Worm (Caenorhabditis elegans) whole organism, late embryonic: ENCODE data around the gene Y42A5A.3.

ENCODE experiments used
- C08G9.2 ChIP-seq: sonication (generic microtip); optimal IDR thresholded peaks from 2 replicates; lab custom pipeline; 2016; ENCODE audit warnings: mild to moderate bottlenecking, missing genetic modification characterization, moderate library complexity, missing compliant biosample characterization
- C38D4.7 ChIP-seq: fragments of 200-800 bp; sonication (Bioruptor generic); optimal IDR thresholded peaks from 2 replicates; lab custom pipeline; 2018; ENCODE audit warnings: mild to moderate bottlenecking, missing genetic modification characterization, moderate library complexity, missing compliant biosample characterization
- F13H6.1 ChIP-seq: sonication (generic microtip); optimal IDR thresholded peaks from 2 replicates; lab custom pipeline; 2016; ENCODE audit warnings: missing genetic modification characterization, missing compliant biosample characterization
- K09A11.1 ChIP-seq: sonication (generic microtip); optimal IDR thresholded peaks from 2 replicates; lab custom pipeline; 2017; ENCODE audit warnings: antibody characterized with exemption, mild to moderate bottlenecking, missing genetic modification characterization, missing compliant biosample characterization; ENCODE audit not compliant: insufficient read depth
- Y22D7AL.16 ChIP-seq: sonication (generic microtip); optimal IDR thresholded peaks from 2 replicates; lab custom pipeline; 2016; ENCODE audit warnings: missing genetic modification characterization, missing compliant biosample characterization
- ahr-1 ChIP-seq: sonication (generic microtip); optimal IDR thresholded peaks from 2 replicates; lab custom pipeline; 2016; ENCODE audit warnings: missing genetic modification characterization, missing compliant biosample characterization
- ama-1 ChIP-seq: fragments of 150-350 bp; optimal IDR thresholded peaks from 2 replicates; lab custom pipeline; 2014
- ceh-18 ChIP-seq: sonication (generic microtip); optimal IDR thresholded peaks from 2 replicates; lab custom pipeline; 2016; ENCODE audit warnings: missing genetic modification characterization, missing compliant biosample characterization
- ceh-2 ChIP-seq: sonication (generic microtip); optimal IDR thresholded peaks from 2 replicates; lab custom pipeline; 2016; ENCODE audit warnings: missing genotype, missing genetic modification characterization, missing compliant biosample characterization
- ceh-30 ChIP-seq: fragments of 150-350 bp; optimal IDR thresholded peaks from 2 replicates; lab custom pipeline; 2014; ENCODE audit warnings: missing biosample characterization, missing genetic modification characterization
- ceh-31 ChIP-seq: sonication (generic microtip); optimal IDR thresholded peaks from 2 replicates; lab custom pipeline; 2016; ENCODE audit warnings: missing genetic modification characterization, missing compliant biosample characterization
- ceh-34 ChIP-seq: sonication (generic microtip); optimal IDR thresholded peaks from 2 replicates; lab custom pipeline; 2016; ENCODE audit warnings: mild to moderate bottlenecking, missing genetic modification characterization, missing compliant biosample characterization
- ceh-45 ChIP-seq: fragments of 200-800 bp; sonication (Bioruptor generic); IDR thresholded peaks from 2 replicates; pipeline ENCODE4 v1.3.6; 2022; ENCODE audit warnings: missing genetic modification reagents, missing genetic modification characterization, missing compliant biosample characterization
- ceh-48 ChIP-seq: sonication (generic microtip); optimal IDR thresholded peaks from 2 replicates; lab custom pipeline; 2016; ENCODE audit warnings: missing genetic modification characterization, inconsistent platforms, missing compliant biosample characterization
- che-1 ChIP-seq: sonication (generic microtip); optimal IDR thresholded peaks from 2 replicates; lab custom pipeline; 2016; ENCODE audit warnings: mild to moderate bottlenecking, missing genetic modification characterization, missing compliant biosample characterization
- dmd-4 ChIP-seq: sonication (generic microtip); optimal IDR thresholded peaks from 2 replicates; lab custom pipeline; 2016; ENCODE audit warnings: borderline replicate concordance, missing genetic modification characterization, missing compliant biosample characterization
- elt-2 ChIP-seq: sonication (generic microtip); optimal IDR thresholded peaks from 2 replicates; lab custom pipeline; 2016; ENCODE audit warnings: missing genetic modification reagents, missing genetic modification characterization, missing compliant biosample characterization
- ets-4 ChIP-seq: sonication (generic microtip); optimal IDR thresholded peaks from 2 replicates; lab custom pipeline; 2016; ENCODE audit warnings: missing genetic modification characterization, missing compliant biosample characterization
- eyg-1 ChIP-seq: sonication (generic microtip); optimal IDR thresholded peaks from 2 replicates; lab custom pipeline; 2016; ENCODE audit warnings: missing genotype, missing genetic modification characterization, missing compliant biosample characterization
- fax-1 ChIP-seq: sonication (generic microtip); optimal IDR thresholded peaks from 2 replicates; lab custom pipeline; 2016; ENCODE audit warnings: missing genotype, missing genetic modification characterization, missing compliant biosample characterization
- fkh-6 ChIP-seq: sonication (generic microtip); optimal IDR thresholded peaks from 2 replicates; lab custom pipeline; 2016; ENCODE audit warnings: missing genetic modification characterization, missing compliant biosample characterization
- gmeb-2 ChIP-seq: sonication (generic microtip); optimal IDR thresholded peaks from 2 replicates; lab custom pipeline; 2016; ENCODE audit warnings: missing genetic modification characterization, inconsistent platforms, missing compliant biosample characterization
- hlh-30 ChIP-seq: sonication (generic microtip); optimal IDR thresholded peaks from 2 replicates; lab custom pipeline; 2017; ENCODE audit warnings: antibody characterized with exemption, missing genetic modification characterization, missing compliant biosample characterization; ENCODE audit not compliant: insufficient read depth
- hlh-8 ChIP-seq: sonication (generic microtip); optimal IDR thresholded peaks from 2 replicates; lab custom pipeline; 2016; ENCODE audit warnings: missing genotype, missing genetic modification characterization, missing compliant biosample characterization
- lim-6 ChIP-seq: sonication (generic microtip); optimal IDR thresholded peaks from 2 replicates; lab custom pipeline; 2016; ENCODE audit warnings: missing genetic modification characterization, missing compliant biosample characterization
- lin-11 ChIP-seq: fragments of 200-800 bp; sonication (Bioruptor generic); optimal IDR thresholded peaks from 2 replicates; lab custom pipeline; 2018; ENCODE audit warnings: mild to moderate bottlenecking, missing genetic modification characterization, missing compliant biosample characterization
- mec-3 ChIP-seq: sonication (generic microtip); optimal IDR thresholded peaks from 2 replicates; lab custom pipeline; 2016; ENCODE audit warnings: borderline replicate concordance, missing genetic modification characterization, missing compliant biosample characterization
- nfya-1 ChIP-seq: sonication (generic microtip); optimal IDR thresholded peaks from 2 replicates; lab custom pipeline; 2017; ENCODE audit warnings: missing genetic modification characterization, mild to moderate bottlenecking, missing compliant biosample characterization, antibody characterized with exemption, moderate library complexity
- nhr-11 ChIP-seq: fragments of 150-350 bp; optimal IDR thresholded peaks from 2 replicates; lab custom pipeline; 2014; ENCODE audit warnings: missing biosample characterization, missing genetic modification characterization
- odd-2 ChIP-seq: sonication (generic microtip); optimal IDR thresholded peaks from 2 replicates; lab custom pipeline; 2017; ENCODE audit warnings: antibody characterized with exemption, mild to moderate bottlenecking, missing genetic modification characterization, missing compliant biosample characterization
- pag-3 ChIP-seq: sonication (generic microtip); optimal IDR thresholded peaks from 2 replicates; lab custom pipeline; 2016; ENCODE audit warnings: missing compliant biosample characterization, missing genetic modification characterization, borderline replicate concordance
- pha-4 ChIP-seq: fragments of 150-350 bp; optimal IDR thresholded peaks from 2 replicates; lab custom pipeline; 2018; ENCODE audit warnings: missing biosample characterization, missing genetic modification reagents, missing genetic modification characterization
- pqm-1 ChIP-seq: sonication (generic microtip); optimal IDR thresholded peaks from 2 replicates; lab custom pipeline; 2016; ENCODE audit warnings: missing genetic modification characterization, missing compliant biosample characterization
- ref-2 ChIP-seq: sonication (generic microtip); optimal IDR thresholded peaks from 2 replicates; lab custom pipeline; 2016; ENCODE audit warnings: missing genetic modification characterization, missing compliant biosample characterization
- rnt-1 ChIP-seq: sonication (generic microtip); optimal IDR thresholded peaks from 2 replicates; lab custom pipeline; 2016; ENCODE audit warnings: missing genetic modification characterization, missing compliant biosample characterization
- sdc-2 ChIP-seq: sonication (generic microtip); optimal IDR thresholded peaks from 2 replicates; lab custom pipeline; 2016; ENCODE audit warnings: missing genotype, missing genetic modification characterization, missing compliant biosample characterization
- sox-2 ChIP-seq: fragments of 200-800 bp; sonication (Bioruptor generic); IDR thresholded peaks from 2 replicates; pipeline ENCODE4 v1.3.6; 2022; ENCODE audit warnings: missing genetic modification reagents, missing genetic modification characterization, missing compliant biosample characterization
- tbx-2 ChIP-seq: sonication (generic microtip); optimal IDR thresholded peaks from 2 replicates; lab custom pipeline; 2016; ENCODE audit warnings: missing genetic modification characterization, missing compliant biosample characterization
- tbx-7 ChIP-seq: sonication (generic microtip); optimal IDR thresholded peaks from 2 replicates; lab custom pipeline; 2016; ENCODE audit warnings: missing genotype, missing genetic modification characterization, missing compliant biosample characterization
- unc-42 ChIP-seq: sonication (generic microtip); optimal IDR thresholded peaks from 2 replicates; lab custom pipeline; 2016; ENCODE audit warnings: missing genotype, missing genetic modification characterization, missing compliant biosample characterization
- zip-5 ChIP-seq: sonication (generic microtip); optimal IDR thresholded peaks from 2 replicates; lab custom pipeline; 2016; ENCODE audit warnings: missing genetic modification characterization, missing compliant biosample characterization
- ztf-16 ChIP-seq: sonication (generic microtip); optimal IDR thresholded peaks from 2 replicates; lab custom pipeline; 2017; ENCODE audit warnings: missing genetic modification characterization, missing compliant biosample characterization

Y42A5A.3 gene

ce11 chrV:11133516-11133915, 37.7 kb upstream of the Y42A5A.3 start:
- TF ChIP-seq lin-11 = no peak
- TF ChIP-seq sox-2 (GFP tag; lab: Robert Waterston, UW) = no peak
- peak; percentile 15 for TF ChIP-seq hlh-8 (tag; lab: Kevin White, UChicago)
- no peak for TF ChIP-seq C08G9.2 (tag; lab: Kevin White, UChicago)

ce11 chrV:11131801-11132200, 36.0 kb upstream of the Y42A5A.3 start:
- no peak for TF ChIP-seq mec-3
- TF ChIP-seq dmd-4 (tag; lab: Kevin White, UChicago) = no peak
- TF ChIP-seq C38D4.7 = no peak
- TF ChIP-seq ceh-48 = no peak
- TF ChIP-seq che-1 = no peak

ce11 chrV:11127197-11127596, 31.4 kb upstream of the Y42A5A.3 start, which contains the start of gene jmjd-5:
Gene jmjd-5, plus strand, starts transcription at chrV:11127497.
- TF ChIP-seq ahr-1 = no peak
- TF ChIP-seq pha-4 (tag; lab: Kevin White, UChicago) = no peak

ce11 chrV:11124922-11125321, 29.1 kb upstream of the Y42A5A.3 start, which contains the start of gene C06H2.2:
Gene C06H2.2, plus strand, starts transcription at chrV:11125222.
- no peak for TF ChIP-seq ceh-31 (tag; lab: Kevin White, UChicago)
- no peak for TF ChIP-seq gmeb-2
- no peak for TF ChIP-seq odd-2 (tag; lab: Kevin White, UChicago)

- TF ChIP-seq hlh-30 (tag; lab: Kevin White, UChicago) (peak; percentile 16), ceh-18 (tag; lab: Kevin White, UChicago) (peak; percentile 45), ets-4 (tag; lab: Kevin White, UChicago) (peak; percentile 88), eyg-1 (no peak), tbx-2 (tag; lab: Kevin White, UChicago) (peak; percentile 87), tbx-7 (tag; lab: Kevin White, UChicago) (peak; percentile 80), nfya-1 (tag; lab: Kevin White, UChicago) (peak; percentile 39), ama-1 (lab: Kevin White, UChicago) (no peak), elt-2 (tag; lab: Kevin White, UChicago) (peak; percentile 60), K09A11.1 (tag; lab: Kevin White, UChicago) (no peak), fax-1 (tag; lab: Kevin White, UChicago) (peak; percentile 9), Y22D7AL.16 (tag; lab: Kevin White, UChicago) (no peak), ceh-31 (tag; lab: Kevin White, UChicago) (peak; percentile 97), pag-3 (tag; lab: Kevin White, UChicago) (no peak), sdc-2 (tag; lab: Kevin White, UChicago) (no peak), ahr-1 (peak; percentile 23), unc-42 (tag; lab: Kevin White, UChicago) (peak; percentile 25), hlh-8 (tag; lab: Kevin White, UChicago) (peak; percentile 80), nhr-11 (tag; lab: Kevin White, UChicago) (no peak), ref-2 (peak; percentile 78), ceh-2 (tag; lab: Kevin White, UChicago) (peak; percentile 89), fkh-6 (tag; lab: Kevin White, UChicago) (peak; percentile 68), ztf-16 (no peak), zip-5 (tag; lab: Kevin White, UChicago) (peak; percentile 74), mec-3 (peak; percentile 77), ceh-30 (no peak), pqm-1 (tag; lab: Kevin White, UChicago) (peak; percentile 8), ceh-45 (GFP tag; lab: Robert Waterston, UW) (no peak), lim-6 (tag; lab: Kevin White, UChicago) (peak; percentile 71), F13H6.1 (peak; percentile 50), ceh-34 (tag; lab: Kevin White, UChicago) (peak; percentile 37), rnt-1 (tag; lab: Kevin White, UChicago) (peak; percentile 74), C08G9.2 (tag; lab: Kevin White, UChicago) (peak; percentile 92)
- TF ChIP-seq, all 69 proteins: peak for 23
Measured at ce11 chrV:11123817-11124337, 28.1 kb upstream of the Y42A5A.3 start, which contains the start of the genes atp-5 and lmtr-3. Gene atp-5, minus strand, starts transcription at chrV:11123867. Gene lmtr-3, plus strand, starts transcription at chrV:11124186.
